Worm (Caenorhabditis elegans) whole organism, L1 larva: ENCODE results near the gene ZC190.4.

Experiments used
- alr-1 ChIP-seq: fragments of 200-800 bp; sonication (Bioruptor generic); optimal IDR thresholded peaks from 2 replicates; lab custom pipeline; 2018; ENCODE audit warnings: borderline replicate concordance, mild to moderate bottlenecking, missing genetic modification characterization, missing compliant biosample characterization
- ama-1 ChIP-seq: fragments of 150-350 bp; optimal IDR thresholded peaks from 2 replicates; lab custom pipeline; 2014
- ceh-82 ChIP-seq, 3 experiments: fragments of 150-350 bp in 1 of 3; sonication (generic microtip) in 2 of 3; optimal IDR thresholded peaks; 2 replicates each; lab custom pipeline; 2014 to 2017; ENCODE audit warnings: missing biosample characterization in 3 of 3, missing genetic modification characterization in 3 of 3
- dpl-1 ChIP-seq, 3 experiments: fragments of 150-350 bp in 2 of 3; sonication (generic microtip) in 1 of 3; optimal IDR thresholded peaks; 2 replicates each; lab custom pipeline; 2014 to 2017; ENCODE audit warnings: missing biosample characterization in 3 of 3, missing genetic modification characterization in 3 of 3, missing genetic modification reagents in 3 of 3
- efl-1 ChIP-seq, 4 experiments: fragments of 150-350 bp; optimal IDR thresholded peaks in 3 of 4; peaks in 1 of 4; 1 replicate in 1 of 4; 2 replicates in 3 of 4; lab custom pipeline; 2014; ENCODE audit warnings: missing biosample characterization in 2 of 4, missing genetic modification characterization in 2 of 4, missing genetic modification reagents in 2 of 4
- fos-1 ChIP-seq: fragments of 150-350 bp; optimal IDR thresholded peaks from 2 replicates; lab custom pipeline; 2014; ENCODE audit warnings: missing biosample characterization, missing genetic modification characterization
- irx-1 ChIP-seq: sonication (generic microtip); optimal IDR thresholded peaks from 2 replicates; lab custom pipeline; 2016; ENCODE audit warnings: missing genetic modification characterization, missing compliant biosample characterization
- lin-39 ChIP-seq: fragments of 150-350 bp; optimal IDR thresholded peaks from 2 replicates; lab custom pipeline; 2014; ENCODE audit warnings: missing biosample characterization, missing genetic modification reagents, missing genetic modification characterization
- nhr-11 ChIP-seq: fragments of 150-350 bp; optimal IDR thresholded peaks from 2 replicates; lab custom pipeline; 2014; ENCODE audit warnings: missing biosample characterization, missing genetic modification characterization
- nhr-28 ChIP-seq: fragments of 150-350 bp; optimal IDR thresholded peaks from 2 replicates; lab custom pipeline; 2014; ENCODE audit warnings: missing biosample characterization, missing genetic modification characterization
- tlp-1 ChIP-seq: fragments of 150-350 bp; optimal IDR thresholded peaks from 2 replicates; lab custom pipeline; 2014; ENCODE audit warnings: missing biosample characterization, missing genetic modification characterization
- zag-1 ChIP-seq: fragments of 150-350 bp; optimal IDR thresholded peaks from 2 replicates; lab custom pipeline; 2014; ENCODE audit warnings: missing biosample characterization, missing genetic modification characterization

DNA sequence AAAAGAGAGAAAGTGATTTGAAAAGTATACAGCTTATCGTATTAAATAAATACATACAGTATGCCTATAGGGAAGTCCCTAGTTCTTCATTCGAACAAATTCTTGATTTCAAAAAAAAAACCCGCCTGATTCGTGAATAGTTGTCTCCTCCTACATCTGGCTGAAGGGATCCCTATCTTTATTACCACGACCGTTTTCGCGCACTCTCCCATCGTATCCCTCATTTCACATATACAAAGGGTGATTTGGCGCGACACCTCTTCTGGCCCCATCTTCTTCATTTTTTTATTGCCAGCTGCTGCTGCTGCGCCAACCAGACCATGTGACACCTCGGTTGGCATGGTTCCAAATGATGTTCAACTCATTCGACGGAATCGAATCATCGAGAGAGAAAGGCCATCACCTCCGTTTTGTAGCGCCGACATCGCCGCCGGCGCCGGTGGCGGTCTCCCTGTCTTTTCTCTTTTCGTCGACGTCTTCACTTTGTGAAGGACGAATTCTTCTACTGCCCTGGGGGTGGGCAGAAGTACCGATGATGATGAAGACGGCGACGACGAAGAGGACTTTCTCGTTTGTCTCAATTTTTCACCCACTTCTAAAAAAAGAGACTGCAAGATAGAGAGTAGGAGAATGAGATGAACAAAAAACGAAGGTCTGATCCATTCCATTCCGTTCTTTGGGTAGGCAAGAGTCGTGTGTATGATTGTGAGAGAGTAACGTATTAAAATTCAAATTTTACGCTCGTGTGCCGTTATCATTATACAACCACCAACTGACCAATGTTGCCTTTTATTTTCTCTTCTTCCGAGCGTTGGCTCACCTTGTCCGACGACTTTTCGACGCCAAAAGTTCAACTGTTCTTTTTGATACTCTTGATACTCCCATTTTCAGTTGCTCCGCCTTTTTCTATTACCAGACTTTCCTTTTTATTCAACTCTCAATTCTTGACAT is 3.5 kb upstream of the ZC190.4 start:
- TF ChIP-seq tlp-1 (no peak), lin-39 (no peak), dpl-1 (GFP tag; optimal IDR thresholded peaks at IDR 0.05; lab: Kevin White, UChicago) (no peak), fos-1 (no peak), ceh-82 (tag; optimal IDR thresholded peaks at IDR 0.05; lab: Kevin White, UChicago) (peak in 1 of 3 experiments; percentile 19), alr-1 (tag; lab: Kevin White, UChicago) (no peak), nhr-28 (no peak), irx-1 (tag; lab: Kevin White, UChicago) (peak; percentile 60), ama-1 (no peak), efl-1 (optimal IDR thresholded peaks at IDR 0.05; lab: Kevin White, UChicago) (no peak), efl-1 (GFP tag; optimal IDR thresholded peaks at IDR 0.05 in 1 of 2; lab: Kevin White, UChicago) (peak in 1 of 2 experiments; percentile 75), zag-1 (no peak), nhr-11 (tag; lab: Kevin White, UChicago) (no peak)
